Worm (Caenorhabditis elegans) whole organism, young adult: ENCODE data around the gene Y46G5A.47.
"Not testable (repeated sequence)": the region's sequence is repeated elsewhere in the genome, so short reads cannot be mapped to it uniquely, and the experiment has no call there.

Experiments used
- B0019.2 ChIP-seq: fragments of 200-800 bp; sonication (Bioruptor generic); conservative IDR thresholded peaks from 2 replicates; pipeline ENCODE4 v1.3.6; 2022; ENCODE audit warnings: missing genetic modification reagents, missing genetic modification characterization, missing compliant biosample characterization
- B0336.3 ChIP-seq: fragments of 200-800 bp; sonication (Bioruptor generic); IDR thresholded peaks from 2 replicates; pipeline ENCODE4 v1.3.6; 2022; ENCODE audit warnings: missing genetic modification characterization, missing compliant biosample characterization
- C17E4.6 ChIP-seq: fragments of 200-800 bp; sonication (Bioruptor generic); IDR thresholded peaks from 2 replicates; pipeline ENCODE4 v1.3.6; 2022; ENCODE audit warnings: missing genetic modification reagents, missing genetic modification characterization, missing compliant biosample characterization
- D2030.7 ChIP-seq: fragments of 200-800 bp; sonication (Bioruptor generic); IDR thresholded peaks from 2 replicates; pipeline ENCODE4 v1.3.6; 2022; ENCODE audit warnings: missing genetic modification reagents, missing genetic modification characterization, missing compliant biosample characterization
- F22D6.2 ChIP-seq: sonication (generic microtip); optimal IDR thresholded peaks from 2 replicates; lab custom pipeline; 2016; ENCODE audit warnings: mild to moderate bottlenecking, missing genetic modification characterization, missing compliant biosample characterization
- F33H1.4 ChIP-seq: fragments of 200-800 bp; sonication (Bioruptor generic); IDR thresholded peaks from 2 replicates; pipeline ENCODE4 v1.3.6; 2022; ENCODE audit warnings: missing genetic modification reagents, missing genetic modification characterization, missing compliant biosample characterization
- F39B2.1 ChIP-seq: fragments of 200-800 bp; sonication (Bioruptor generic); IDR thresholded peaks from 2 replicates; pipeline ENCODE4 v1.3.6; 2022; ENCODE audit warnings: missing genetic modification reagents, missing genetic modification characterization, missing compliant biosample characterization
- F49E8.2 ChIP-seq: sonication (generic microtip); optimal IDR thresholded peaks from 3 replicates; lab custom pipeline; 2017; ENCODE audit warnings: missing genetic modification characterization, mild to moderate bottlenecking, missing compliant biosample characterization, antibody characterized with exemption, moderate library complexity; ENCODE audit not compliant: insufficient read depth
- Y53G8AR.9 ChIP-seq: fragments of 200-800 bp; sonication (Bioruptor generic); conservative IDR thresholded peaks from 2 replicates; pipeline ENCODE4 v1.3.6; 2022; ENCODE audit warnings: missing genetic modification reagents, missing genetic modification characterization, missing compliant biosample characterization
- Y79H2A.3 ChIP-seq: fragments of 200-800 bp; sonication (Bioruptor generic); conservative IDR thresholded peaks from 2 replicates; pipeline ENCODE4 v1.3.6; 2022; ENCODE audit warnings: missing genetic modification reagents, missing genetic modification characterization, missing compliant biosample characterization
- Y95B8A.8 ChIP-seq: fragments of 200-800 bp; sonication (Bioruptor generic); IDR thresholded peaks from 2 replicates; pipeline ENCODE4 v1.3.6; 2022; ENCODE audit warnings: missing genetic modification reagents, missing genetic modification characterization, missing compliant biosample characterization
- ama-1 ChIP-seq, 3 experiments: fragments of 150-350 bp in 1 of 3; sonication (generic microtip) in 2 of 3; optimal IDR thresholded peaks; 2 replicates each; lab custom pipeline; 2014 to 2018; ENCODE audit warnings: missing biosample characterization in 2 of 3, missing genetic modification characterization in 2 of 3, missing genetic modification reagents in 2 of 3
- attf-3 ChIP-seq: fragments of 200-800 bp; sonication (Bioruptor generic); conservative IDR thresholded peaks from 2 replicates; pipeline ENCODE4 v1.3.6; 2022; ENCODE audit warnings: missing genetic modification reagents, missing genetic modification characterization, missing compliant biosample characterization
- attf-6 ChIP-seq: fragments of 200-800 bp; sonication (Bioruptor generic); IDR thresholded peaks from 2 replicates; pipeline ENCODE4 v1.3.6; 2022; ENCODE audit warnings: missing genetic modification reagents, missing genetic modification characterization, missing compliant biosample characterization
- cebp-1 ChIP-seq, 2 experiments: fragments of 200-800 bp in 1 of 2; sonication (Bioruptor generic) in 1 of 2; sonication (generic microtip) in 1 of 2; IDR thresholded peaks in 1 of 2; optimal IDR thresholded peaks in 1 of 2; 2 replicates each; pipeline versions ENCODE4 v1.3.6 to Lab custom; 2017 to 2022; ENCODE audit warnings: missing compliant biosample characterization in 2 of 2, missing genetic modification characterization in 2 of 2, mild to moderate bottlenecking in 1 of 2, missing genetic modification reagents in 1 of 2, moderate library complexity in 1 of 2
- ceh-100 ChIP-seq: fragments of 200-800 bp; sonication (Bioruptor generic); IDR thresholded peaks from 2 replicates; pipeline ENCODE4 v1.3.6; 2022; ENCODE audit warnings: missing genetic modification reagents, missing genetic modification characterization, missing compliant biosample characterization
- ceh-91 ChIP-seq: fragments of 200-800 bp; sonication (Bioruptor generic); IDR thresholded peaks from 2 replicates; pipeline ENCODE4 v1.3.6; 2022; ENCODE audit warnings: missing genetic modification reagents, missing genetic modification characterization, missing compliant biosample characterization
- chd-7 ChIP-seq: sonication (generic microtip); optimal IDR thresholded peaks from 2 replicates; lab custom pipeline; 2016; ENCODE audit warnings: mild to moderate bottlenecking, missing genetic modification characterization, moderate library complexity, missing compliant biosample characterization
- dox-1 ChIP-seq: fragments of 200-800 bp; sonication (Bioruptor generic); IDR thresholded peaks from 2 replicates; pipeline ENCODE4 v1.3.6; 2022; ENCODE audit warnings: missing genetic modification reagents, missing genetic modification characterization, missing compliant biosample characterization
- efl-1 ChIP-seq: fragments of 150-350 bp; optimal IDR thresholded peaks from 2 replicates; lab custom pipeline; 2014; ENCODE audit warnings: missing biosample characterization, missing genetic modification reagents, missing genetic modification characterization
- ekl-4 ChIP-seq: fragments of 200-800 bp; sonication (Bioruptor generic); IDR thresholded peaks from 2 replicates; pipeline ENCODE4 v1.3.6; 2022; ENCODE audit warnings: missing genetic modification reagents, missing genetic modification characterization, missing compliant biosample characterization
- him-1 ChIP-seq: sonication (generic microtip); optimal IDR thresholded peaks from 2 replicates; lab custom pipeline; 2016; ENCODE audit warnings: missing genotype, missing genetic modification reagents, missing genetic modification characterization, missing compliant biosample characterization
- hmg-1.2 ChIP-seq: fragments of 200-800 bp; sonication (Bioruptor generic); IDR thresholded peaks from 2 replicates; pipeline ENCODE4 v1.3.6; 2022; ENCODE audit warnings: missing genetic modification reagents, missing genetic modification characterization, missing compliant biosample characterization
- hmg-20 ChIP-seq: fragments of 200-800 bp; sonication (Bioruptor generic); IDR thresholded peaks from 2 replicates; pipeline ENCODE4 v1.3.6; 2022; ENCODE audit warnings: missing genetic modification reagents, missing genetic modification characterization, missing compliant biosample characterization
- hsf-1 ChIP-seq: fragments of 200-800 bp; sonication (Bioruptor generic); IDR thresholded peaks from 2 replicates; pipeline ENCODE4 v1.3.6; 2022; ENCODE audit warnings: missing genetic modification reagents, missing genetic modification characterization, missing compliant biosample characterization
- lag-1 ChIP-seq: fragments of 200-800 bp; sonication (Bioruptor generic); IDR thresholded peaks from 2 replicates; pipeline ENCODE4 v1.3.6; 2022; ENCODE audit warnings: missing genetic modification reagents, missing genetic modification characterization, missing compliant biosample characterization
- lin-26 ChIP-seq: fragments of 200-800 bp; sonication (Bioruptor generic); IDR thresholded peaks from 2 replicates; pipeline ENCODE4 v1.3.6; 2022; ENCODE audit warnings: missing genetic modification reagents, missing genetic modification characterization, missing compliant biosample characterization
- lin-54 ChIP-seq: fragments of 200-800 bp; sonication (Bioruptor generic); optimal IDR thresholded peaks from 2 replicates; lab custom pipeline; 2018; ENCODE audit warnings: mild to moderate bottlenecking, missing genetic modification characterization, missing compliant biosample characterization
- lsl-1 ChIP-seq: fragments of 200-800 bp; sonication (Bioruptor generic); optimal IDR thresholded peaks from 2 replicates; lab custom pipeline; 2018; ENCODE audit warnings: mild to moderate bottlenecking, missing genetic modification characterization, moderate library complexity, missing compliant biosample characterization
- madf-3 ChIP-seq: fragments of 200-800 bp; sonication (Bioruptor generic); IDR thresholded peaks from 2 replicates; pipeline ENCODE4 v1.3.6; 2022; ENCODE audit warnings: missing genetic modification reagents, missing genetic modification characterization, missing compliant biosample characterization
- madf-6 ChIP-seq: fragments of 200-800 bp; sonication (Bioruptor generic); IDR thresholded peaks from 2 replicates; pipeline ENCODE4 v1.3.6; 2022; ENCODE audit warnings: missing genetic modification reagents, missing genetic modification characterization, missing compliant biosample characterization
- madf-8 ChIP-seq: fragments of 200-800 bp; sonication (Bioruptor generic); conservative IDR thresholded peaks from 2 replicates; pipeline ENCODE4 v1.3.6; 2022; ENCODE audit warnings: missing genetic modification reagents, missing genetic modification characterization, missing compliant biosample characterization
- mcd-1 ChIP-seq: fragments of 200-800 bp; sonication (Bioruptor generic); IDR thresholded peaks from 2 replicates; pipeline ENCODE4 v1.3.6; 2022; ENCODE audit warnings: missing genetic modification reagents, missing genetic modification characterization, missing compliant biosample characterization
- mel-28 ChIP-seq: sonication (generic microtip); optimal IDR thresholded peaks from 2 replicates; lab custom pipeline; 2016; ENCODE audit warnings: borderline replicate concordance, mild to moderate bottlenecking, missing genetic modification characterization, missing compliant biosample characterization
- pbrm-1 ChIP-seq: fragments of 200-800 bp; sonication (Bioruptor generic); IDR thresholded peaks from 2 replicates; pipeline ENCODE4 v1.3.6; 2022; ENCODE audit warnings: missing genetic modification reagents, missing genetic modification characterization, missing compliant biosample characterization
- rcor-1 ChIP-seq: fragments of 200-800 bp; sonication (Bioruptor generic); IDR thresholded peaks from 2 replicates; pipeline ENCODE4 v1.3.6; 2022; ENCODE audit warnings: missing genetic modification reagents, missing genetic modification characterization, missing compliant biosample characterization
- tbp1 ChIP-seq: fragments of 200-800 bp; sonication (Bioruptor generic); optimal IDR thresholded peaks from 2 replicates; lab custom pipeline; 2018; ENCODE audit warnings: mild to moderate bottlenecking, missing genetic modification characterization, missing compliant biosample characterization
- tbx-9 ChIP-seq: sonication (generic microtip); optimal IDR thresholded peaks from 2 replicates; lab custom pipeline; 2016; ENCODE audit warnings: borderline replicate concordance, missing genetic modification characterization, inconsistent platforms, missing compliant biosample characterization
- tlf-1 ChIP-seq: fragments of 200-800 bp; sonication (Bioruptor generic); optimal IDR thresholded peaks from 2 replicates; lab custom pipeline; 2018; ENCODE audit warnings: mild to moderate bottlenecking, missing genetic modification characterization, missing compliant biosample characterization
- xnd-1 ChIP-seq: sonication (generic microtip); optimal IDR thresholded peaks from 2 replicates; lab custom pipeline; 2016; ENCODE audit warnings: missing genotype, missing genetic modification reagents, missing genetic modification characterization, missing compliant biosample characterization
- zfh-2 ChIP-seq: fragments of 200-800 bp; sonication (Bioruptor generic); conservative IDR thresholded peaks from 2 replicates; pipeline ENCODE4 v1.3.6; 2022; ENCODE audit warnings: missing genetic modification reagents, missing genetic modification characterization, missing compliant biosample characterization
- ztf-28 ChIP-seq: fragments of 200-800 bp; sonication (Bioruptor generic); IDR thresholded peaks from 2 replicates; pipeline ENCODE4 v1.3.6; 2022; ENCODE audit warnings: missing genetic modification reagents, missing genetic modification characterization, missing compliant biosample characterization

Gene Y46G5A.47

DNA sequence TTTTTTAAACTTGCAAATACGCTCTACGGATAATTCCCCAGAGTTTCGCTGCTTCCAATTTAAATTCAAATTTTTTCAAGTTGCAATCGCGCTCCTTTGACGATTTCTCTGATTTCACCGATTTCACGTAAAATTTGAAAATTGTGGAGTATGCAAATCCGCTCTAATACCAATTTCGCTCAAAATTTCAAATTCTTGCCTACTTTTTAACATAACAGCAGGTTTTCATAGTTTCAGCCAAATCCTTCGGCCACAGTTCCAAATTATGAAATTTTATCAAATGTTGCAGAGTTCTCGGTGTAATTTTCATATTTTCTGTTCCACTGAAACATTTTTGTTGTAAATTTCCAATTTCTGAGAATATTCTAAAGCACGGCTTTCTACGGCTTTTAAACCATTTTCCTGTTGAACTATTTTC lies 17.3 kb downstream of the Y46G5A.47 start, which contains the start of gene alkb-7 (continued):
- TF ChIP-seq mel-28 (tag; lab: Kevin White, UChicago) (no peak), F39B2.1 (GFP tag; lab: Robert Waterston, UW) (no peak), tbx-9 (tag; lab: Kevin White, UChicago) (no peak), ama-1 (optimal IDR thresholded peaks at IDR 0.05; lab: Kevin White, UChicago) (no peak), ama-1 (GFP tag; optimal IDR thresholded peaks at IDR 0.05; lab: Kevin White, UChicago) (peak; percentile 8 to 70), F22D6.2 (tag; lab: Kevin White, UChicago) (no peak), Y95B8A.8 (peak; percentile 10; the same call in 1 of the 2 replicates), chd-7 (peak; percentile 49), dox-1 (peak; percentile 33; the same call in 1 of the 2 replicates), efl-1 (GFP tag; lab: Kevin White, UChicago) (no peak), C17E4.6 (no peak), Y53G8AR.9 (GFP tag; lab: Robert Waterston, UW) (0 out of 2 replicates have a peak, but pooled peaks have one; percentile 11), F33H1.4 (GFP tag; lab: Robert Waterston, UW) (peak; percentile 6; the same call in 1 of the 2 replicates), tlf-1 (GFP tag; lab: Kevin White, UChicago) (no peak), hsf-1 (peak; percentile 32; the same call in 1 of the 2 replicates), attf-6 (GFP tag; lab: Robert Waterston, UW) (0 out of 2 replicates have a peak, but pooled peaks have one; percentile 19), him-1 (tag; lab: Kevin White, UChicago) (peak; percentile 44)

- TF ChIP-seq hmg-1.2 (GFP tag; lab: Robert Waterston, UW): 0 out of 2 replicates have a peak, but pooled peaks have one; percentile 17
- TF ChIP-seq F49E8.2 (tag; lab: Kevin White, UChicago): no peak
- TF ChIP-seq hmg-20: no peak
Observed at ce11 chrII:12785391-12785790, 19.7 kb downstream of the Y46G5A.47 start, which contains the start of gene Y46G5A.15. Gene Y46G5A.15, minus strand, starts transcription at chrII:12785416.

DNA sequence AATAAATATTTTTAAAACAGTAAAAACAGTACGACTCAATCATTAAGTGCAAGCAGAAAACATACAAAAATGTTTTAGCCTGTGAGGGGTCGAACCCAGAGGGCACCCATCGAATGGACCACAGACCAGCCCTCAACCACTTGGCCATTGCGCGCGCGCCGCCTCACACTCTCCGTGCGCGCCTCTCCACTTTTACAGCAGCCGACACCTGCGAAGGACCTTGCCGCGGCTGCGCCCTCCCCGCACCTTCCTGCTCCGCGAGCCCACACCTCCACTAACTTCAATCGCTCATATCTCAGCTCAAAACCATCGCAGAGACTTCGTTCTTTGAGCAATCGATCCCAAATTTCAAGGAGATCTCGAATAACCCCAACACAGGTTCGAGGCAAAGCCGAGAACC lies 26.7 kb downstream of the Y46G5A.47 start:
- TF ChIP-seq Y79H2A.3 (GFP tag; lab: Robert Waterston, UW): peak; percentile 50; the same call in 1 of the 2 replicates
- peak; percentile 94 for TF ChIP-seq zfh-2 (GFP tag; lab: Robert Waterston, UW)
- peak; percentile 60 for TF ChIP-seq lin-54 (GFP tag; lab: Kevin White, UChicago)
- TF ChIP-seq ekl-4 (GFP tag; lab: Robert Waterston, UW): peak; percentile 71; the same call in 1 of the 2 replicates
- peak; percentile 87; the same call in 1 of the 2 replicates for TF ChIP-seq ztf-28 (GFP tag; lab: Robert Waterston, UW)
- TF ChIP-seq ceh-91 (GFP tag; lab: Robert Waterston, UW): peak; percentile 69
- TF ChIP-seq madf-3 (GFP tag; lab: Robert Waterston, UW): 0 out of 2 replicates have a peak, but pooled peaks have one; percentile 38
- not testable (repeated sequence) for TF ChIP-seq cebp-1 (GFP tag; IDR thresholded peaks at IDR 0.05; lab: Robert Waterston, UW)
- peak; percentile 21 for TF ChIP-seq cebp-1 (tag; optimal IDR thresholded peaks at IDR 0.05; lab: Kevin White, UChicago)
- 0 out of 2 replicates have a peak, but pooled peaks have one; percentile 32 for TF ChIP-seq B0019.2 (GFP tag; lab: Robert Waterston, UW)
- TF ChIP-seq chd-7: peak; percentile 12
- peak; percentile 99 for TF ChIP-seq pbrm-1 (GFP tag; lab: Robert Waterston, UW)
- TF ChIP-seq Y53G8AR.9 (GFP tag; lab: Robert Waterston, UW): peak; percentile 74; the same call in 1 of the 2 replicates
- 0 out of 2 replicates have a peak, but pooled peaks have one; percentile 23 for TF ChIP-seq B0336.3 (GFP tag; lab: Robert Waterston, UW)
- TF ChIP-seq lsl-1 (GFP tag; lab: Kevin White, UChicago): peak; percentile 64
- peak; percentile 89 for TF ChIP-seq rcor-1 (GFP tag; lab: Robert Waterston, UW)
- TF ChIP-seq tbp1 (GFP tag; lab: Kevin White, UChicago): peak; percentile 78
- TF ChIP-seq mcd-1 (GFP tag; lab: Robert Waterston, UW): peak; percentile 91
- TF ChIP-seq xnd-1 (tag; lab: Kevin White, UChicago): peak; percentile 22
- TF ChIP-seq lin-26 (GFP tag; lab: Robert Waterston, UW): peak; percentile 100
- peak; percentile 47 for TF ChIP-seq madf-8 (GFP tag; lab: Robert Waterston, UW)
- TF ChIP-seq hsf-1: peak; percentile 70
- 0 out of 2 replicates have a peak, but pooled peaks have one; percentile 41 for TF ChIP-seq lag-1 (GFP tag; lab: Robert Waterston, UW)
- peak; percentile 64; the same call in 1 of the 2 replicates for TF ChIP-seq attf-3 (GFP tag; lab: Robert Waterston, UW)
- TF ChIP-seq madf-6 (GFP tag; lab: Robert Waterston, UW): peak; percentile 84
- TF ChIP-seq hmg-20: peak; percentile 53; the same call in 1 of the 2 replicates
- TF ChIP-seq D2030.7 (GFP tag; lab: Robert Waterston, UW): peak; percentile 94
- TF ChIP-seq him-1 (tag; lab: Kevin White, UChicago): peak; percentile 81
- TF ChIP-seq ceh-100 (GFP tag; lab: Robert Waterston, UW): 0 out of 2 replicates have a peak, but pooled peaks have one; percentile 33
- peak; percentile 91 for TF ChIP-seq dox-1
